Worm (Caenorhabditis elegans): ENCODE results near the gene nlp-51.

The nlp-51 gene

DNA sequence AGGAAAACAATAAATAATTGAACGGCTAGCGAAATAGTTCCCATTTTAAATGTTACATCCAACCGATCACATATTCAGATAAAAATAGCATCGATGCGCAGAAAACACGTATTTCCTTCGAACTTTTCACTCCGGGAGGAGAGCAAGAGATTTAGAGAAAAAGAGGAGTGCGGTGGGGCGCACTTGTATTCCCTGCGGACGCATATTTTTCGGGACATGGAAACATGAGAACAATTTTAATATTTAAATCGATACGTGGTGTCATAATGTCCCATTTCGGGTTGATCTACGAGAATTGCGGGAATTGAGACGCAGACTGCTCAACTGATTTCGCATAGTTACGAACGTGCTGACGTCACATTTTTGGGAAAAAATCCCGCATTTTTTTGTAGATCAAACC is 26.1 kb downstream of the nlp-51 start, which contains the start of gene C47G2.4 (continued):
- TF ChIP-seq ceh-28 (tag; optimal IDR thresholded peaks at IDR 0.05) (peak; percentile 49), ztf-11 (tag; optimal IDR thresholded peaks at IDR 0.05) (no peak), unc-62 (GFP tag; optimal IDR thresholded peaks at IDR 0.05) (no peak), nhr-12 (tag; optimal IDR thresholded peaks at IDR 0.05) (no peak), nhr-11 (tag; optimal IDR thresholded peaks at IDR 0.05) (no peak), fkh-2 (tag; optimal IDR thresholded peaks at IDR 0.05) (no peak), egl-27 (tag; optimal IDR thresholded peaks at IDR 0.05) (no peak), egl-5 (tag; optimal IDR thresholded peaks at IDR 0.05) (no peak), elt-3 (tag; optimal IDR thresholded peaks at IDR 0.05) (no peak), nhr-77 (tag; optimal IDR thresholded peaks at IDR 0.05) (no peak)

DNA sequence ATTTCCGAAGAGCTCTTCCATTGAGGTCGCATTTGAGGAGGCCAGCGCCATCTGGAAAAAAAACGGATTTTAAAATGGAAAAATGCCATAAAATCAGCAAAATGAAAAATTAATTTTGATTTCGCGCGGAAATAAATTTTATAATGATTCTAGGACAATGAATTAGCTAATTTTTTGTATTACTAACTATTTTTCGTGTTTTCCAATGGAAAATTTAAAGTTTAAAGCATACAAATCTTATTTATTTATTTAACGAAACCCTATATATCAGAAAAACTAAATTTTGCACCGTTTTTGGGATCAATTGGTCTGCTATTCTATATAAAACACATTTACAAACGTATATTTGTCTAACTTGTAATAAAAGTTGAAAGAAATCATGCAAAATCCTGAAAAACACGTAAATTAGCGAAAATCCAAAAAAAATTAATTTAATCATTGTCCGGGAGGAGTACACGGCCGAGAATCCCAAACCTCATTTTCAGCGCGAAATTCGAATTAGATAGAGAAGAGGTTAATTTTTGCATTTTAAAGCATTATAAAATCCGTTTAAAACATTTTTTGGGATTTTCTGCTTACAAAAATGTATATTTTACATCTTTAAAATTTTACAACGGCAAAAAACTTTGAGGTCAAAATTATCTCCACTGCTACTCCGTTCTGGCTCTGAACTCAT is 29.2 kb downstream of the nlp-51 start, which contains the start of gene C47G2.3:
C47G2.3 (minus strand) TSS at position 51 of the 676 bp plus-strand sequence.
- TF ChIP-seq lin-15B (tag; optimal IDR thresholded peaks at IDR 0.05) (peak; percentile 36), pha-4 (tag; optimal IDR thresholded peaks at IDR 0.05) (peak; percentile 29), nhr-23 (tag; optimal IDR thresholded peaks at IDR 0.05) (peak; percentile 70), lsy-12 (tag; optimal IDR thresholded peaks at IDR 0.05) (peak; percentile 67), nhr-67 (tag; optimal IDR thresholded peaks at IDR 0.05) (no peak), nhr-43 (tag; optimal IDR thresholded peaks at IDR 0.05; ENCODE audit: poor library complexity, severe bottlenecking) (peak; percentile 80), aly-2 (tag; optimal IDR thresholded peaks at IDR 0.05) (no peak), pqm-1 (tag; optimal IDR thresholded peaks at IDR 0.05) (peak; percentile 43), nfya-1 (tag; optimal IDR thresholded peaks at IDR 0.05; ENCODE audit: insufficient read depth) (peak; percentile 39), elt-2 (tag; optimal IDR thresholded peaks at IDR 0.05) (peak; percentile 29), elt-3 (tag; optimal IDR thresholded peaks at IDR 0.05) (no peak), fkh-2 (tag; optimal IDR thresholded peaks at IDR 0.05) (no peak), skn-1 (tag; optimal IDR thresholded peaks at IDR 0.05) (peak; percentile 52)

DNA sequence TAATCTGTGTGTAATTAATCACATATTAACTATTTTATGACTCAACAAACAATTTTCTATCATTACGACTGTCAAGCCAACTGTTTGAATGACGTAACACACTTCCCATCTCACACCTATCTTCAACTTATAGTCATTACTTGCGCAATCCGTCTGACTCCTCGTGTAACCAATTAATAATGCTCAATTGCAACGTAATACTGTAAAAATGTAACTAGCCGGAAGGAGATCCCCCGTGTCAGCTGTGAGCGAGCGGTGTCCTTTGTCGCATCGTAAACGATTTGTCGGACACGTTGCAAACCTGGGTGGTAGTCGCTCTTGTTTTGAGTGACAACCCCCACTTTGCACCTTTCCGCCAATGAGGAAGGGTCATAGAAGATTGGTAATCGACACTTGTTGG is 31.3 kb downstream of the nlp-51 start:
- TF ChIP-seq nhr-67 (tag; optimal IDR thresholded peaks at IDR 0.05) (no peak), nhr-11 (tag; optimal IDR thresholded peaks at IDR 0.05) (no peak), fkh-2 (tag; optimal IDR thresholded peaks at IDR 0.05) (no peak), eor-1 (tag; optimal IDR thresholded peaks at IDR 0.05) (no peak), egl-5 (tag; optimal IDR thresholded peaks at IDR 0.05) (no peak), snpc-4 (tag; optimal IDR thresholded peaks at IDR 0.05) (no peak), ceh-28 (tag; optimal IDR thresholded peaks at IDR 0.05) (no peak), nhr-76 (tag; optimal IDR thresholded peaks at IDR 0.05) (no peak), tbx-2 (tag; optimal IDR thresholded peaks at IDR 0.05) (no peak), sea-2 (GFP tag; optimal IDR thresholded peaks at IDR 0.05) (no peak), ceh-82 (tag; optimal IDR thresholded peaks at IDR 0.05) (no peak), egl-27 (tag; optimal IDR thresholded peaks at IDR 0.05) (no peak), nhr-25 (tag; optimal IDR thresholded peaks at IDR 0.05) (no peak), nhr-43 (tag; optimal IDR thresholded peaks at IDR 0.05; ENCODE audit: poor library complexity, severe bottlenecking) (no peak)

DNA sequence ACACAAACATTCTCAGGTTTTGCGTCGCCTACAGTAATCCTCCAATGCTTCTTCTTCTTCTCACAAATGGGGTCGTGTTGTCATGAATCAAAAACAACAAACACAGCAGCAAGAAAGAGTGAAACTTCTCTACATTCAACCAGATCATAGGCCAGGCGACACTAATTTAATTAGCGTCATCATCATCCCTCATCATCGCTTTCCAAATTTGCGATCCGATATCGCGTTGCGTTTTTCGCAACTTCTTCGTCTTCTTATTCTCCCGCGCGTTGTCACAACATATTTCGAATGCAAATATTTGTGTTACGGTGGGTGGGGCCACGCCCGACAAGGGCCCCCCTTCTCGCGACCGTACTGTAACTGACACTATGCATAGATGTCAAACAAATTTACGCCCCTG is 33.0 kb downstream of the nlp-51 start:
- TF ChIP-seq fos-1 (tag; optimal IDR thresholded peaks at IDR 0.05): no peak

DNA sequence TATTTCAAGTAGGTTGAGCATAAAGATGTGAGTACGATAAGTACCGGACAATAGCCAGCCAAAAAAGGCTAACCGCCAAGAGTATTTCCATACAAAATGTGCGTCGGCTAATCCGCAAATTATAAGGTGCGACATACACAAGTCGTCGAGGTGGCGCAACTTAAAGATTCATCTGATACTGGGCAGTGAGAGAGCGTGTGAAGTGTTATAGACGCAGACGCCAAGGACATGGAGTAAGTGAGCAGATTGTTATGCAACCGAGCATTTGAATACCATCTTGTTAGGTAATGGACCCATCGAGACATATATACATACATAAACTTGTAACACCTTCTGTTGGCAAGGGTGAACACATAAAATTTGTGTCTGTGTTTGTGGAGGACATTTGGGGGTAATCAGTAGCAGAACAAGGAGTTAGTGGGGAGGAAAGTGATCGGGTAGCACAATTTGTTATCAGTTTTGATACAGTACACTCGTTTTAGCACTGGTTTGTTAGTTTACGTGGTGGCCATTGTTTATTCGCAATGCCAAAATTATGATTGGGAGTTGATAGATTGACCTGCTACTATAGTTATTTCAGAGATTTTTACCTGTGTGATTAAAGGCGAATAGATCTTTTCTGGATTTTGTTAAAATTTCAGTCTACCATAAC is 34.1 kb downstream of the nlp-51 start:
- peak; percentile 62 for TF ChIP-seq nfya-1 (tag; optimal IDR thresholded peaks at IDR 0.05; ENCODE audit: insufficient read depth)
- no peak for TF ChIP-seq unc-39 (tag; optimal IDR thresholded peaks at IDR 0.05)
- peak; percentile 41 for TF ChIP-seq elt-2 (tag; optimal IDR thresholded peaks at IDR 0.05)
- TF ChIP-seq egl-5 (tag; optimal IDR thresholded peaks at IDR 0.05): no peak

DNA sequence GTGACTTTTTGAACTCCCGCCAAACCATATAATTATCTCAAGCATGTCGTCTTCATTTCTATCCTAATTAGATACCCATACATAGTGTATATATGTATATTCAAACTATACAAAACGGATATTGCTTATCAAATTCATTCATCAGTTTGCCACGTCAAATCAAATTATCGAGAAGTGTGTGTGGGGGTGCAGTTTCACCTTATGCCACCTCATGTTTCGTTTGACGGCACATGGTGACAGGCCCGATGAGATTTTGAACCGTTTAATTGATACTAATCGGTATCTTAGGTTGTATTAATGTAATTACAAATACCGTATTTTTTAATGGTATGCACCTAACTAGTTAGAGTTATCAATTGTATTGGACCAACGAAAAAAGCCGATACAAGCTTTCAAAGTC is 34.8 kb downstream of the nlp-51 start:
- TF ChIP-seq aly-2 (tag; optimal IDR thresholded peaks at IDR 0.05) (no peak), nhr-12 (tag; optimal IDR thresholded peaks at IDR 0.05) (no peak), nhr-25 (tag; optimal IDR thresholded peaks at IDR 0.05) (no peak), fos-1 (tag; optimal IDR thresholded peaks at IDR 0.05) (no peak), nhr-237 (tag; optimal IDR thresholded peaks at IDR 0.05) (no peak), skn-1 (tag; optimal IDR thresholded peaks at IDR 0.05) (no peak), elt-1 (tag; optimal IDR thresholded peaks at IDR 0.05) (no peak), ama-1 (optimal IDR thresholded peaks at IDR 0.05) (no peak), daf-12 (tag; optimal IDR thresholded peaks at IDR 0.05) (no peak), lin-15B (tag; optimal IDR thresholded peaks at IDR 0.05) (no peak)

Data from whole organism, L3 larva.